Fruit fly (Drosophila melanogaster) whole organism, pupa: ENCODE results near the gene Nrd1.
A peak's percentile ranks its signal among the peaks of the same experiment; 100 is the strongest.

Experiments
- CG4496 ChIP-seq: fragments of 200-800 bp; sonication (Bioruptor generic); IDR thresholded peaks from 3 replicates; pipeline ENCODE4 v1.3.6; 2022; ENCODE audit warnings: missing biosample characterization, missing genetic modification characterization
- CG8301 ChIP-seq: fragments of 200-800 bp; sonication (Bioruptor generic); optimal IDR thresholded peaks from 2 replicates; lab custom pipeline; 2018; ENCODE audit warnings: missing biosample characterization, mild to moderate bottlenecking, missing genetic modification characterization
- EcR ChIP-seq: fragments of 200-800 bp; sonication (Bioruptor generic); optimal IDR thresholded peaks from 3 replicates; lab custom pipeline; 2019; ENCODE audit warnings: missing biosample characterization, missing genetic modification characterization, mild to moderate bottlenecking, moderate library complexity, missing genetic modification reagents
- Ets98B ChIP-seq: fragments of 200-800 bp; sonication (Bioruptor generic); IDR thresholded peaks from 2 replicates; pipeline ENCODE4 v1.3.6; 2022; ENCODE audit warnings: missing biosample characterization, missing genetic modification characterization
- Pif1A ChIP-seq: fragments of 200-800 bp; sonication (Bioruptor generic); optimal IDR thresholded peaks from 3 replicates; lab custom pipeline; 2016; ENCODE audit warnings: missing biosample characterization, missing genetic modification characterization
- Pif1B ChIP-seq: fragments of 200-800 bp; sonication (Bioruptor generic); optimal IDR thresholded peaks from 3 replicates; lab custom pipeline; 2016; ENCODE audit warnings: missing biosample characterization, missing genetic modification characterization
- Snoo ChIP-seq: fragments of 200-800 bp; sonication (Bioruptor generic); optimal IDR thresholded peaks from 3 replicates; lab custom pipeline; 2017; ENCODE audit warnings: missing biosample characterization, mild to moderate bottlenecking, missing genetic modification characterization, inconsistent platforms
- gl ChIP-seq: fragments of 200-800 bp; sonication (Bioruptor generic); optimal IDR thresholded peaks from 2 replicates; lab custom pipeline; 2018; ENCODE audit warnings: missing biosample characterization, mild to moderate bottlenecking, missing genetic modification characterization

DNA sequence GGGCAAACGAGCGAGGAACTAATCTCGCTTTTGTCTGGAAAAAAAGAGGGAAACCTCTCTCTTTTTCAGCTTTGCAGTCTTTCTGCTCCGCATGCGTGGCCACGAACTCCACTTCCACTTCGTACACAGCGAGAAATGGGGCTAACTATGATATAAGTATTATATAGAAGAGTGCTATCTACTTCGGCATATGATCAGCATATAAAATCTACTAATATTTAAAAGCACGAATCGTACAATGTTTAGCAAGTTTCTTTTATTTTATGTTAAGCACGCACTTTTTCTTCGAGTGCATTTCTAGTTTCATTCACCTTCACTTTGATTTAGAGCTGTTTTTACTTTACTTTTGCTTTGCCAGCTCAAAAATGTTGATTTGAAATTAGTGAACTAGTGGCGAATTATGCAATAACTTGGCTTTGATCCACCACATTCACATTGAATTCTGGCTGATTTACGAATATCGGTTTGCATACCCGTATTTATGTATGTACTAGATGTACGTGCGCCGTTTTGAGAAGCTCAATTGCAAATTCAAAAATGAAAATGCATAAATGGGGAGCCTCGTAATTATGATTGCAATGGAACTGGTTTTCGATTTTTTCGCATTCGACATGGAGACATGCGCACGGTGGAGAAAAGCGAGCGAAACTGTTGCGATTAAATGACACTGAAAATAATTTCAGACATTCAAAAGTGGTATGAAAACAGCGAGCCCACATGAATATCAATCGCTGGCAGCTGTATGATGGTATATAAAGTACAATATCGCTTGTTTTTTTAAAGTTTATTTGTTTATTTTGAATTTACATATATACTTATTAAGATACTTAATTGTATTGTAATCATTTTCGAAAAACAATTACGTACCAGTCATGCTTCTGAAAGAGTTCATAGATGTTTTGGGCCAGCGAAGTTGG, 10.9 kb downstream of the Nrd1 start:
- TF ChIP-seq Pif1A (peak; percentile 94), Pif1B (GFP tag; lab: Kevin White, UChicago) (peak; percentile 93), EcR (peak; percentile 89), CG8301 (peak; percentile 90), CG4496 (GFP tag; lab: Robert Waterston, UW) (peak; percentile 98), gl (peak; percentile 81), Snoo (tag; lab: Kevin White, UChicago) (peak; percentile 84), Ets98B (GFP tag; lab: Robert Waterston, UW) (peak; percentile 97)
